Worm (Caenorhabditis elegans) whole organism, L4 larva: ENCODE measurements around the gene unc-130.
A peak's percentile ranks its signal among the peaks of the same experiment; 100 is the strongest.

Experiments
- F26F4.8 ChIP-seq: fragments of 200-800 bp; sonication (Bioruptor generic); conservative IDR thresholded peaks from 2 replicates; pipeline ENCODE4 v1.3.6; 2022; ENCODE audit warnings: missing genetic modification characterization, missing compliant biosample characterization
- T26A8.4 ChIP-seq: fragments of 200-800 bp; sonication (Bioruptor generic); IDR thresholded peaks from 2 replicates; pipeline ENCODE4 v1.3.6; 2022; ENCODE audit warnings: missing genetic modification characterization, missing compliant biosample characterization
- Y105C5A.15 ChIP-seq: fragments of 200-800 bp; sonication (Bioruptor generic); IDR thresholded peaks from 2 replicates; pipeline ENCODE4 v1.3.6; 2022; ENCODE audit warnings: missing genetic modification characterization, missing compliant biosample characterization
- Y5F2A.4 ChIP-seq: fragments of 200-800 bp; sonication (Bioruptor generic); optimal IDR thresholded peaks from 2 replicates; lab custom pipeline; 2018; ENCODE audit warnings: mild to moderate bottlenecking, missing genetic modification characterization, missing compliant biosample characterization
- Y75B8A.6 ChIP-seq: fragments of 200-800 bp; sonication (Bioruptor generic); IDR thresholded peaks from 2 replicates; pipeline ENCODE4 v1.3.6; 2022; ENCODE audit warnings: missing genetic modification reagents, missing genetic modification characterization, missing compliant biosample characterization
- ZK546.5 ChIP-seq, 2 experiments: sonication (generic microtip); optimal IDR thresholded peaks; 2 replicates each; lab custom pipeline; 2017; ENCODE audit warnings: missing biosample characterization in 2 of 2, missing genetic modification characterization in 2 of 2
- aha-1 ChIP-seq: fragments of 150-350 bp; peaks from one replicate; lab custom pipeline; 2014; ENCODE audit warnings: missing biosample characterization, missing genetic modification characterization
- ama-1 ChIP-seq: fragments of 150-350 bp; optimal IDR thresholded peaks from 2 replicates; lab custom pipeline; 2014; ENCODE audit warnings: inconsistent platforms, mixed read lengths
- attf-4 ChIP-seq: sonication (generic microtip); optimal IDR thresholded peaks from 3 replicates; lab custom pipeline; 2017; ENCODE audit warnings: missing biosample characterization, missing genetic modification characterization
- ceh-28 ChIP-seq: fragments of 150-350 bp; optimal IDR thresholded peaks from 2 replicates; lab custom pipeline; 2014; ENCODE audit warnings: missing biosample characterization, missing genetic modification reagents, missing genetic modification characterization
- ceh-32 ChIP-seq: sonication (generic microtip); optimal IDR thresholded peaks from 2 replicates; lab custom pipeline; 2016; ENCODE audit warnings: mild to moderate bottlenecking, missing genetic modification characterization, missing compliant biosample characterization; ENCODE audit not compliant: poor library complexity
- ceh-44 ChIP-seq: fragments of 200-800 bp; sonication (Bioruptor generic); IDR thresholded peaks from 2 replicates; pipeline ENCODE4 v1.3.6; 2022; ENCODE audit warnings: missing genetic modification reagents, missing genetic modification characterization, missing compliant biosample characterization
- daf-12 ChIP-seq: fragments of 150-350 bp; optimal IDR thresholded peaks from 2 replicates; lab custom pipeline; 2014; ENCODE audit warnings: missing biosample characterization, missing genetic modification reagents, missing genetic modification characterization
- dmd-6 ChIP-seq: fragments of 200-800 bp; sonication (Bioruptor generic); IDR thresholded peaks from 2 replicates; pipeline ENCODE4 v1.3.6; 2022; ENCODE audit warnings: missing genetic modification reagents, missing genetic modification characterization, missing compliant biosample characterization
- dmd-8 ChIP-seq: fragments of 200-800 bp; sonication (Bioruptor generic); IDR thresholded peaks from 2 replicates; pipeline ENCODE4 v1.3.6; 2022; ENCODE audit warnings: missing genetic modification characterization, missing compliant biosample characterization
- dpl-1 ChIP-seq: fragments of 150-350 bp; optimal IDR thresholded peaks from 2 replicates; lab custom pipeline; 2014; ENCODE audit warnings: missing biosample characterization, missing genetic modification reagents, missing genetic modification characterization
- dve-1 ChIP-seq: sonication (generic microtip); optimal IDR thresholded peaks from 2 replicates; lab custom pipeline; 2017; ENCODE audit warnings: antibody characterized with exemption, mild to moderate bottlenecking, missing genetic modification characterization, missing compliant biosample characterization; ENCODE audit not compliant: insufficient read depth
- egl-43 ChIP-seq: fragments of 200-800 bp; sonication (Bioruptor generic); IDR thresholded peaks from 2 replicates; pipeline ENCODE4 v1.3.6; 2022; ENCODE audit warnings: missing genetic modification reagents, missing genetic modification characterization, missing compliant biosample characterization
- fos-1 ChIP-seq: fragments of 150-350 bp; optimal IDR thresholded peaks from 2 replicates; lab custom pipeline; 2014; ENCODE audit warnings: missing biosample characterization, missing genetic modification characterization
- hif-1 ChIP-seq, 2 experiments: sonication (generic microtip); optimal IDR thresholded peaks; 2 replicates each; lab custom pipeline; 2016 to 2017; ENCODE audit warnings: missing compliant biosample characterization in 2 of 2, missing genetic modification characterization in 2 of 2, missing genetic modification reagents in 2 of 2, missing genotype in 2 of 2, mild to moderate bottlenecking in 1 of 2
- jun-1 ChIP-seq: fragments of 150-350 bp; optimal IDR thresholded peaks from 2 replicates; lab custom pipeline; 2014; ENCODE audit warnings: missing biosample characterization, missing genetic modification reagents, missing genetic modification characterization
- lin-29 ChIP-seq: fragments of 200-800 bp; sonication (Bioruptor generic); IDR thresholded peaks from 2 replicates; pipeline ENCODE4 v1.3.6; 2022; ENCODE audit warnings: missing genetic modification reagents, missing genetic modification characterization, missing compliant biosample characterization
- mdl-1 ChIP-seq, 2 experiments: fragments of 150-350 bp in 1 of 2; sonication (generic microtip) in 1 of 2; optimal IDR thresholded peaks; 2 replicates each; lab custom pipeline; 2014 to 2017; ENCODE audit warnings: missing biosample characterization in 2 of 2, missing genetic modification characterization in 2 of 2
- mxl-3 ChIP-seq: fragments of 200-800 bp; sonication (Bioruptor generic); optimal IDR thresholded peaks from 2 replicates; lab custom pipeline; 2018; ENCODE audit warnings: mild to moderate bottlenecking, missing genetic modification characterization, missing compliant biosample characterization
- nhr-28 ChIP-seq: fragments of 150-350 bp; optimal IDR thresholded peaks from 2 replicates; lab custom pipeline; 2014; ENCODE audit warnings: missing biosample characterization, missing genetic modification characterization
- nhr-48 ChIP-seq: sonication (generic microtip); optimal IDR thresholded peaks from 2 replicates; lab custom pipeline; 2016; ENCODE audit warnings: mild to moderate bottlenecking, missing genetic modification characterization, missing compliant biosample characterization
- nhr-6 ChIP-seq: fragments of 150-350 bp; optimal IDR thresholded peaks from 2 replicates; lab custom pipeline; 2014; ENCODE audit warnings: missing biosample characterization, missing genetic modification characterization
- nhr-77 ChIP-seq: fragments of 150-350 bp; optimal IDR thresholded peaks from 2 replicates; lab custom pipeline; 2014; ENCODE audit warnings: missing biosample characterization, missing genetic modification characterization
- pqm-1 ChIP-seq: sonication (generic microtip); optimal IDR thresholded peaks from 2 replicates; lab custom pipeline; 2017; ENCODE audit warnings: missing biosample characterization, missing genetic modification characterization
- sdz-12 ChIP-seq: fragments of 200-800 bp; sonication (Bioruptor generic); optimal IDR thresholded peaks from 2 replicates; lab custom pipeline; 2018; ENCODE audit warnings: mild to moderate bottlenecking, missing genetic modification characterization, missing compliant biosample characterization
- spr-1 ChIP-seq: sonication (generic microtip); optimal IDR thresholded peaks from 2 replicates; lab custom pipeline; 2016; ENCODE audit warnings: mild to moderate bottlenecking, missing genetic modification characterization, missing compliant biosample characterization
- spr-3 ChIP-seq: fragments of 200-800 bp; sonication (Bioruptor generic); optimal IDR thresholded peaks from 2 replicates; lab custom pipeline; 2018; ENCODE audit warnings: mild to moderate bottlenecking, missing genetic modification characterization, missing compliant biosample characterization
- unc-130 ChIP-seq: sonication (generic microtip); optimal IDR thresholded peaks from 2 replicates; lab custom pipeline; 2016; ENCODE audit warnings: missing genetic modification reagents, missing genetic modification characterization, missing compliant biosample characterization
- unc-39 ChIP-seq: sonication (generic microtip); optimal IDR thresholded peaks from 2 replicates; lab custom pipeline; 2017; ENCODE audit warnings: missing biosample characterization, missing genetic modification characterization
- unc-62 ChIP-seq, 3 experiments: fragments of 150-350 bp in 1 of 3; sonication (generic microtip); optimal IDR thresholded peaks in 2 of 3; peaks in 1 of 3; 1 replicate in 1 of 3; 2 replicates in 2 of 3; lab custom pipeline; 2014 to 2017; ENCODE audit warnings: missing biosample characterization in 3 of 3, missing genetic modification characterization in 3 of 3, missing genetic modification reagents in 3 of 3, missing genotype in 1 of 3
- zip-11 ChIP-seq: fragments of 200-800 bp; sonication (Bioruptor generic); IDR thresholded peaks from 2 replicates; pipeline ENCODE4 v1.3.6; 2022; ENCODE audit warnings: missing genetic modification characterization, missing compliant biosample characterization
- zip-2 ChIP-seq: fragments of 150-350 bp; optimal IDR thresholded peaks from 2 replicates; lab custom pipeline; 2014; ENCODE audit warnings: missing biosample characterization, missing genetic modification characterization
- ztf-11 ChIP-seq: fragments of 150-350 bp; optimal IDR thresholded peaks from 2 replicates; lab custom pipeline; 2014; ENCODE audit warnings: missing biosample characterization, missing genetic modification characterization

The unc-130 gene

ce11 chrII:11241497-11241896 lies 40.3 kb upstream of the unc-130 start:
- TF ChIP-seq jun-1 (no peak), ceh-28 (tag; lab: Kevin White, UChicago) (no peak), zip-11 (GFP tag; lab: Robert Waterston, UW) (no peak), zip-2 (no peak), pqm-1 (no peak), ZK546.5 (tag; optimal IDR thresholded peaks at IDR 0.05; lab: Kevin White, UChicago) (no peak), nhr-6 (no peak), nhr-48 (tag; lab: Kevin White, UChicago) (no peak), dpl-1 (no peak), F26F4.8 (no peak), dve-1 (no peak), nhr-77 (tag; lab: Kevin White, UChicago) (no peak), ztf-11 (tag; lab: Kevin White, UChicago) (no peak), T26A8.4 (GFP tag; lab: Robert Waterston, UW) (no peak), sdz-12 (GFP tag; lab: Kevin White, UChicago) (no peak), Y5F2A.4 (no peak)

ce11 chrII:11242918-11243317 lies 38.8 kb upstream of the unc-130 start:
- TF ChIP-seq Y75B8A.6 (GFP tag; lab: Robert Waterston, UW) (no peak), unc-62 (GFP tag; optimal IDR thresholded peaks at IDR 0.05 in 1 of 2; lab: Kevin White, UChicago) (peak in 1 of 2 experiments; percentile 98), unc-62 (tag; optimal IDR thresholded peaks at IDR 0.05; lab: Kevin White, UChicago) (no peak), ama-1 (lab: Kevin White, UChicago) (no peak), aha-1 (tag; lab: Kevin White, UChicago) (peak; percentile 80), ceh-44 (no peak)
- TF ChIP-seq, all 104 proteins: peak for 2

- TF ChIP-seq unc-62 (GFP tag; optimal IDR thresholded peaks at IDR 0.05 in 1 of 2; lab: Kevin White, UChicago) (peak in 1 of 2 experiments; percentile 85), unc-62 (tag; optimal IDR thresholded peaks at IDR 0.05; lab: Kevin White, UChicago) (no peak), ztf-11 (tag; lab: Kevin White, UChicago) (no peak)
Observed at ce11 chrII:11246506-11246905, 35.3 kb upstream of the unc-130 start.

ce11 chrII:11247414-11247813 lies 34.4 kb upstream of the unc-130 start, which contains the start of gene T06D8.10:
Gene T06D8.10 (minus strand): TSS chrII:11247514.
- TF ChIP-seq hif-1 (tag; optimal IDR thresholded peaks at IDR 0.05; lab: Kevin White, UChicago) (no peak), ama-1 (lab: Kevin White, UChicago) (no peak), mdl-1 (tag; optimal IDR thresholded peaks at IDR 0.05; lab: Kevin White, UChicago) (peak in 1 of 2 experiments; percentile 5), mxl-3 (GFP tag; lab: Kevin White, UChicago) (peak; percentile 49), spr-1 (tag; lab: Kevin White, UChicago) (peak; percentile 13), unc-39 (no peak)

- TF ChIP-seq ceh-32 (tag; lab: Kevin White, UChicago) = no peak
- no peak for TF ChIP-seq Y5F2A.4
- no peak for TF ChIP-seq attf-4 (tag; lab: Kevin White, UChicago)
- TF ChIP-seq lin-29 (GFP tag; lab: Robert Waterston, UW) = no peak
- no peak for TF ChIP-seq ceh-44
- TF ChIP-seq fos-1 (tag; lab: Kevin White, UChicago) = no peak
- TF ChIP-seq spr-3 (GFP tag; lab: Kevin White, UChicago) = no peak
- TF ChIP-seq dmd-6 = no peak
Observed at ce11 chrII:11255536-11255935, 26.2 kb upstream of the unc-130 start, which contains the start of gene T05B9.2. Gene T05B9.2 (plus strand): TSS chrII:11255836.

ce11 chrII:11259766-11260165 lies 22.0 kb upstream of the unc-130 start:
- peak; percentile 9 for TF ChIP-seq unc-130 (GFP tag; lab: Kevin White, UChicago)
- no peak for TF ChIP-seq Y105C5A.15 (GFP tag; lab: Robert Waterston, UW)
- no peak for TF ChIP-seq nhr-28 (tag; lab: Kevin White, UChicago)
- peak; percentile 33; the same call in 1 of the 2 replicates for TF ChIP-seq egl-43
- no peak for TF ChIP-seq ama-1 (lab: Kevin White, UChicago)
- 0 out of 2 replicates have a peak, but pooled peaks have one; percentile 2 for TF ChIP-seq dmd-8 (GFP tag; lab: Robert Waterston, UW)
- TF ChIP-seq unc-39 = no peak
- TF ChIP-seq daf-12 (tag; lab: Kevin White, UChicago) = no peak
